Worm (Caenorhabditis elegans) whole organism, young adult: ENCODE data around the gene C27B7.6.

ENCODE experiments used
- B0261.1 ChIP-seq: sonication (generic microtip); optimal IDR thresholded peaks from 2 replicates; lab custom pipeline; 2016; ENCODE audit warnings: mild to moderate bottlenecking, missing genetic modification characterization, moderate library complexity, missing compliant biosample characterization
- F10E7.11 ChIP-seq: sonication (generic microtip); optimal IDR thresholded peaks from 2 replicates; lab custom pipeline; 2017; ENCODE audit warnings: mild to moderate bottlenecking, missing genetic modification characterization, moderate library complexity, missing compliant biosample characterization
- F22D6.2 ChIP-seq: sonication (generic microtip); optimal IDR thresholded peaks from 2 replicates; lab custom pipeline; 2016; ENCODE audit warnings: mild to moderate bottlenecking, missing genetic modification characterization, missing compliant biosample characterization
- F33H1.4 ChIP-seq: fragments of 200-800 bp; sonication (Bioruptor generic); IDR thresholded peaks from 2 replicates; pipeline ENCODE4 v1.3.6; 2022; ENCODE audit warnings: missing genetic modification reagents, missing genetic modification characterization, missing compliant biosample characterization
- F39B2.1 ChIP-seq: fragments of 200-800 bp; sonication (Bioruptor generic); IDR thresholded peaks from 2 replicates; pipeline ENCODE4 v1.3.6; 2022; ENCODE audit warnings: missing genetic modification reagents, missing genetic modification characterization, missing compliant biosample characterization
- F49E8.2 ChIP-seq: sonication (generic microtip); optimal IDR thresholded peaks from 3 replicates; lab custom pipeline; 2017; ENCODE audit warnings: missing genetic modification characterization, mild to moderate bottlenecking, missing compliant biosample characterization, antibody characterized with exemption, moderate library complexity; ENCODE audit not compliant: insufficient read depth
- K12H6.12 ChIP-seq: fragments of 200-800 bp; sonication (Bioruptor generic); optimal IDR thresholded peaks from 2 replicates; lab custom pipeline; 2018; ENCODE audit warnings: mild to moderate bottlenecking, missing genetic modification characterization, missing compliant biosample characterization
- T07F8.4 ChIP-seq: sonication (generic microtip); optimal IDR thresholded peaks from 2 replicates; lab custom pipeline; 2016; ENCODE audit warnings: mild to moderate bottlenecking, missing genetic modification characterization, moderate library complexity, missing compliant biosample characterization
- Y56A3A.18 ChIP-seq: fragments of 200-800 bp; sonication (Bioruptor generic); IDR thresholded peaks from 2 replicates; pipeline ENCODE4 v1.3.6; 2022; ENCODE audit warnings: missing genetic modification reagents, missing genetic modification characterization, missing compliant biosample characterization
- Y67H2A.10 ChIP-seq: fragments of 200-800 bp; sonication (Bioruptor generic); conservative IDR thresholded peaks from 2 replicates; pipeline ENCODE4 v1.3.6; 2022; ENCODE audit warnings: missing genetic modification reagents, missing genetic modification characterization, missing compliant biosample characterization
- Y79H2A.3 ChIP-seq: fragments of 200-800 bp; sonication (Bioruptor generic); conservative IDR thresholded peaks from 2 replicates; pipeline ENCODE4 v1.3.6; 2022; ENCODE audit warnings: missing genetic modification reagents, missing genetic modification characterization, missing compliant biosample characterization
- ama-1 ChIP-seq, 3 experiments: fragments of 150-350 bp in 1 of 3; sonication (generic microtip) in 2 of 3; optimal IDR thresholded peaks; 2 replicates each; lab custom pipeline; 2014 to 2018; ENCODE audit warnings: missing biosample characterization in 2 of 3, missing genetic modification characterization in 2 of 3, missing genetic modification reagents in 2 of 3
- aptf-2 ChIP-seq: fragments of 200-800 bp; sonication (Bioruptor generic); conservative IDR thresholded peaks from 2 replicates; pipeline ENCODE4 v1.3.6; 2022; ENCODE audit warnings: missing genetic modification reagents, missing genetic modification characterization, missing compliant biosample characterization
- aptf-3 ChIP-seq: fragments of 200-800 bp; sonication (Bioruptor generic); IDR thresholded peaks from 2 replicates; pipeline ENCODE4 v1.3.6; 2022; ENCODE audit warnings: missing genetic modification characterization, missing compliant biosample characterization
- attf-3 ChIP-seq: fragments of 200-800 bp; sonication (Bioruptor generic); conservative IDR thresholded peaks from 2 replicates; pipeline ENCODE4 v1.3.6; 2022; ENCODE audit warnings: missing genetic modification reagents, missing genetic modification characterization, missing compliant biosample characterization
- attf-5 ChIP-seq: fragments of 200-800 bp; sonication (Bioruptor generic); optimal IDR thresholded peaks from 2 replicates; lab custom pipeline; 2018; ENCODE audit warnings: mild to moderate bottlenecking, missing genetic modification characterization, missing compliant biosample characterization
- attf-6 ChIP-seq: fragments of 200-800 bp; sonication (Bioruptor generic); IDR thresholded peaks from 2 replicates; pipeline ENCODE4 v1.3.6; 2022; ENCODE audit warnings: missing genetic modification reagents, missing genetic modification characterization, missing compliant biosample characterization
- bed-2 ChIP-seq: fragments of 200-800 bp; sonication (Bioruptor generic); IDR thresholded peaks from 2 replicates; pipeline ENCODE4 v1.3.6; 2022; ENCODE audit warnings: missing genetic modification reagents, missing genetic modification characterization, missing compliant biosample characterization
- cebp-2 ChIP-seq: fragments of 200-800 bp; sonication (Bioruptor generic); IDR thresholded peaks from 2 replicates; pipeline ENCODE4 v1.3.6; 2022; ENCODE audit warnings: missing genetic modification characterization, missing compliant biosample characterization
- ceh-58 ChIP-seq: fragments of 200-800 bp; sonication (Bioruptor generic); IDR thresholded peaks from 2 replicates; pipeline ENCODE4 v1.3.6; 2022; ENCODE audit warnings: missing genetic modification characterization, missing compliant biosample characterization
- ceh-91 ChIP-seq: fragments of 200-800 bp; sonication (Bioruptor generic); IDR thresholded peaks from 2 replicates; pipeline ENCODE4 v1.3.6; 2022; ENCODE audit warnings: missing genetic modification reagents, missing genetic modification characterization, missing compliant biosample characterization
- dox-1 ChIP-seq: fragments of 200-800 bp; sonication (Bioruptor generic); IDR thresholded peaks from 2 replicates; pipeline ENCODE4 v1.3.6; 2022; ENCODE audit warnings: missing genetic modification reagents, missing genetic modification characterization, missing compliant biosample characterization
- dpff-1 ChIP-seq: sonication (generic microtip); optimal IDR thresholded peaks from 2 replicates; lab custom pipeline; 2017; ENCODE audit warnings: mild to moderate bottlenecking, missing genetic modification characterization, missing compliant biosample characterization
- egl-18 ChIP-seq: fragments of 200-800 bp; sonication (Bioruptor generic); IDR thresholded peaks from 2 replicates; pipeline ENCODE4 v1.3.6; 2022; ENCODE audit warnings: missing genetic modification reagents, missing genetic modification characterization, missing compliant biosample characterization
- hlh-12 ChIP-seq: sonication (generic microtip); optimal IDR thresholded peaks from 2 replicates; lab custom pipeline; 2016; ENCODE audit warnings: missing genetic modification characterization, missing compliant biosample characterization
- hmg-1.2 ChIP-seq: fragments of 200-800 bp; sonication (Bioruptor generic); IDR thresholded peaks from 2 replicates; pipeline ENCODE4 v1.3.6; 2022; ENCODE audit warnings: missing genetic modification reagents, missing genetic modification characterization, missing compliant biosample characterization
- lin-40 ChIP-seq: sonication (generic microtip); optimal IDR thresholded peaks from 2 replicates; lab custom pipeline; 2016; ENCODE audit warnings: missing genetic modification characterization, mild to moderate bottlenecking, missing compliant biosample characterization, missing genotype, missing genetic modification reagents
- lin-54 ChIP-seq: fragments of 200-800 bp; sonication (Bioruptor generic); optimal IDR thresholded peaks from 2 replicates; lab custom pipeline; 2018; ENCODE audit warnings: mild to moderate bottlenecking, missing genetic modification characterization, missing compliant biosample characterization
- lir-1 ChIP-seq: fragments of 200-800 bp; sonication (Bioruptor generic); conservative IDR thresholded peaks from 2 replicates; pipeline ENCODE4 v1.3.6; 2022; ENCODE audit warnings: missing genetic modification reagents, missing genetic modification characterization, missing compliant biosample characterization
- lsl-1 ChIP-seq: fragments of 200-800 bp; sonication (Bioruptor generic); optimal IDR thresholded peaks from 2 replicates; lab custom pipeline; 2018; ENCODE audit warnings: mild to moderate bottlenecking, missing genetic modification characterization, moderate library complexity, missing compliant biosample characterization
- lsy-27 ChIP-seq: sonication (generic microtip); optimal IDR thresholded peaks from 2 replicates; lab custom pipeline; 2017; ENCODE audit warnings: missing genetic modification characterization, mild to moderate bottlenecking, missing compliant biosample characterization, antibody characterized with exemption, missing genotype, borderline replicate concordance; ENCODE audit not compliant: insufficient read depth
- madf-6 ChIP-seq: fragments of 200-800 bp; sonication (Bioruptor generic); IDR thresholded peaks from 2 replicates; pipeline ENCODE4 v1.3.6; 2022; ENCODE audit warnings: missing genetic modification reagents, missing genetic modification characterization, missing compliant biosample characterization
- mel-28 ChIP-seq: sonication (generic microtip); optimal IDR thresholded peaks from 2 replicates; lab custom pipeline; 2016; ENCODE audit warnings: borderline replicate concordance, mild to moderate bottlenecking, missing genetic modification characterization, missing compliant biosample characterization
- mxl-1 ChIP-seq: sonication (generic microtip); optimal IDR thresholded peaks from 2 replicates; lab custom pipeline; 2016; ENCODE audit warnings: missing genetic modification characterization, missing compliant biosample characterization
- nhr-27 ChIP-seq: fragments of 200-800 bp; sonication (Bioruptor generic); optimal IDR thresholded peaks from 2 replicates; lab custom pipeline; 2018; ENCODE audit warnings: mild to moderate bottlenecking, missing genetic modification characterization, moderate library complexity, missing compliant biosample characterization
- sdz-38 ChIP-seq: sonication (generic microtip); optimal IDR thresholded peaks from 2 replicates; lab custom pipeline; 2016; ENCODE audit warnings: missing genotype, missing genetic modification characterization, missing compliant biosample characterization
- snpc-1.1 ChIP-seq: sonication (generic microtip); optimal IDR thresholded peaks from 2 replicates; lab custom pipeline; 2017; ENCODE audit warnings: missing genetic modification characterization, mild to moderate bottlenecking, missing compliant biosample characterization, antibody characterized with exemption, moderate library complexity, missing genotype, missing genetic modification reagents; ENCODE audit not compliant: insufficient read depth
- snpc-3.4 ChIP-seq: sonication (generic microtip); optimal IDR thresholded peaks from 2 replicates; lab custom pipeline; 2017; ENCODE audit warnings: missing genetic modification characterization, mild to moderate bottlenecking, missing compliant biosample characterization, antibody characterized with exemption, moderate library complexity, missing genotype, missing genetic modification reagents
- sptf-2 ChIP-seq: fragments of 200-800 bp; sonication (Bioruptor generic); optimal IDR thresholded peaks from 2 replicates; lab custom pipeline; 2018; ENCODE audit warnings: mild to moderate bottlenecking, missing genetic modification characterization, missing compliant biosample characterization
- tbp1 ChIP-seq: fragments of 200-800 bp; sonication (Bioruptor generic); optimal IDR thresholded peaks from 2 replicates; lab custom pipeline; 2018; ENCODE audit warnings: mild to moderate bottlenecking, missing genetic modification characterization, missing compliant biosample characterization
- tbx-9 ChIP-seq: sonication (generic microtip); optimal IDR thresholded peaks from 2 replicates; lab custom pipeline; 2016; ENCODE audit warnings: borderline replicate concordance, missing genetic modification characterization, inconsistent platforms, missing compliant biosample characterization
- unc-62 ChIP-seq: fragments of 150-350 bp; optimal IDR thresholded peaks from 2 replicates; lab custom pipeline; 2014; ENCODE audit warnings: missing biosample characterization, missing genetic modification reagents, missing genetic modification characterization
- zfh-2 ChIP-seq: fragments of 200-800 bp; sonication (Bioruptor generic); conservative IDR thresholded peaks from 2 replicates; pipeline ENCODE4 v1.3.6; 2022; ENCODE audit warnings: missing genetic modification reagents, missing genetic modification characterization, missing compliant biosample characterization
- ztf-18 ChIP-seq: sonication (generic microtip); optimal IDR thresholded peaks from 2 replicates; lab custom pipeline; 2016; ENCODE audit warnings: missing genotype, mild to moderate bottlenecking, missing genetic modification characterization, missing compliant biosample characterization
- ztf-6 ChIP-seq: fragments of 200-800 bp; sonication (Bioruptor generic); IDR thresholded peaks from 2 replicates; pipeline ENCODE4 v1.3.6; 2022; ENCODE audit warnings: missing genetic modification reagents, missing genetic modification characterization, missing compliant biosample characterization

C27B7.6 gene

ce11 chrIV:8929942-8930492 lies 23.9 kb upstream of the C27B7.6 start, which contains the start of the genes D1046.18 and slc-25A26:
TSS of gene D1046.18 (plus strand) at chrIV:8930242.
TSS of gene slc-25A26 (plus strand) at chrIV:8930442.
- TF ChIP-seq snpc-3.4 (tag; lab: Kevin White, UChicago), result no peak
- no peak for TF ChIP-seq sdz-38
- TF ChIP-seq ztf-6 (GFP tag; lab: Robert Waterston, UW), result no peak
- TF ChIP-seq tbp1 (GFP tag; lab: Kevin White, UChicago), result no peak
- TF ChIP-seq lsl-1, result no peak
- TF ChIP-seq snpc-1.1, result no peak
- no peak for TF ChIP-seq lin-40 (tag; lab: Kevin White, UChicago)
- no peak for TF ChIP-seq sptf-2 (GFP tag; lab: Kevin White, UChicago)

DNA sequence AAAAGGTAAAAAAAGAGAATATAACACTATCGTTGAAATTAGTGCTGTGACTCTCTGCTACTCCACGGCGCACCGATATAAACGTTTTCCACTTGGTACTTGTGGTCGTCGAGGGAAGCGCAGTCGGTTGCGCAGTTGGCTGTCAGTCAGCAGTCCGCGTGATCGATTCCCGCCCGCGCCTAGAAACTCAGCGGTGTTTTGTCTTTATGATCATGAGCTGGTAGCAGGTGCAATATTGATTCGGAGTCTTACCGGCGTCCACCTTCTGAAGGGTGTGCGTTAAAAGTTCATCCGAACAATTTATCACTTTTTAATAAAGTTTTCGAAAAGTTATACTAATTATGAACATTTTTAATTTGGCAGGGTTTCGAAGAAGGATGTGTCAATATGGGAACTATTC lies 20.9 kb upstream of the C27B7.6 start:
- TF ChIP-seq hmg-1.2 (peak; percentile 78), attf-3 (GFP tag; lab: Robert Waterston, UW) (peak; percentile 87), lsy-27 (tag; lab: Kevin White, UChicago) (peak; percentile 75), K12H6.12 (tag; lab: Kevin White, UChicago) (peak; percentile 64), aptf-3 (GFP tag; lab: Robert Waterston, UW) (peak; percentile 84; the same call in 1 of the 2 replicates), madf-6 (GFP tag; lab: Robert Waterston, UW) (peak; percentile 74), F22D6.2 (tag; lab: Kevin White, UChicago) (peak; percentile 51), hlh-12 (no peak), Y79H2A.3 (GFP tag; lab: Robert Waterston, UW) (peak; percentile 29; the same call in 1 of the 2 replicates), ceh-58 (GFP tag; lab: Robert Waterston, UW) (0 out of 2 replicates have a peak, but pooled peaks have one; percentile 30), F33H1.4 (GFP tag; lab: Robert Waterston, UW) (peak; percentile 38), zfh-2 (GFP tag; lab: Robert Waterston, UW) (no peak; the same call in 1 of the 2 replicates), lir-1 (peak; percentile 76), cebp-2 (peak; percentile 86; the same call in 1 of the 2 replicates), bed-2 (GFP tag; lab: Robert Waterston, UW) (no peak), dox-1 (GFP tag; lab: Robert Waterston, UW) (peak; percentile 91), ztf-18 (tag; lab: Kevin White, UChicago) (peak; percentile 89), T07F8.4 (tag; lab: Kevin White, UChicago) (peak; percentile 91), mel-28 (tag; lab: Kevin White, UChicago) (peak; percentile 31), F39B2.1 (GFP tag; lab: Robert Waterston, UW) (no peak), F10E7.11 (peak; percentile 92), egl-18 (GFP tag; lab: Robert Waterston, UW) (no peak), Y67H2A.10 (GFP tag; lab: Robert Waterston, UW) (0 out of 2 replicates have a peak, but pooled peaks have one; percentile 51), nhr-27 (tag; lab: Kevin White, UChicago) (peak; percentile 73), aptf-2 (no peak), snpc-3.4 (tag; lab: Kevin White, UChicago) (peak; percentile 89), Y56A3A.18 (GFP tag; lab: Robert Waterston, UW) (peak; percentile 85), unc-62 (GFP tag; lab: Kevin White, UChicago) (no peak), tbx-9 (tag; lab: Kevin White, UChicago) (peak; percentile 89), lin-54 (peak; percentile 82), mxl-1 (tag; lab: Kevin White, UChicago) (peak; percentile 80), B0261.1 (tag; lab: Kevin White, UChicago) (peak; percentile 98), dpff-1 (tag; lab: Kevin White, UChicago) (peak; percentile 85), attf-5 (peak; percentile 90), ceh-91 (GFP tag; lab: Robert Waterston, UW) (0 out of 2 replicates have a peak, but pooled peaks have one; percentile 7), attf-6 (GFP tag; lab: Robert Waterston, UW) (peak; percentile 48; the same call in 1 of the 2 replicates), ama-1 (optimal IDR thresholded peaks at IDR 0.05; lab: Kevin White, UChicago) (no peak), ama-1 (GFP tag; optimal IDR thresholded peaks at IDR 0.05; lab: Kevin White, UChicago) (peak; percentile 83 to 89), tbp1 (GFP tag; lab: Kevin White, UChicago) (peak; percentile 98), F49E8.2 (tag; lab: Kevin White, UChicago) (peak; percentile 77)
